Worm (Caenorhabditis elegans) whole organism, young adult: ENCODE data around the gene B0001.8.

Source experiments
- D2030.7 ChIP-seq: fragments of 200-800 bp; sonication (Bioruptor generic); IDR thresholded peaks from 2 replicates; pipeline ENCODE4 v1.3.6; 2022; ENCODE audit warnings: missing genetic modification reagents, missing genetic modification characterization, missing compliant biosample characterization
- F23B12.7 ChIP-seq: sonication (generic microtip); optimal IDR thresholded peaks from 2 replicates; lab custom pipeline; 2017; ENCODE audit warnings: missing genetic modification characterization, mild to moderate bottlenecking, missing compliant biosample characterization, antibody characterized with exemption, moderate library complexity; ENCODE audit not compliant: insufficient read depth
- F33H1.4 ChIP-seq: fragments of 200-800 bp; sonication (Bioruptor generic); IDR thresholded peaks from 2 replicates; pipeline ENCODE4 v1.3.6; 2022; ENCODE audit warnings: missing genetic modification reagents, missing genetic modification characterization, missing compliant biosample characterization
- F49E8.2 ChIP-seq: sonication (generic microtip); optimal IDR thresholded peaks from 3 replicates; lab custom pipeline; 2017; ENCODE audit warnings: missing genetic modification characterization, mild to moderate bottlenecking, missing compliant biosample characterization, antibody characterized with exemption, moderate library complexity; ENCODE audit not compliant: insufficient read depth
- F57A8.1 ChIP-seq: fragments of 200-800 bp; sonication (Bioruptor generic); optimal IDR thresholded peaks from 2 replicates; lab custom pipeline; 2018; ENCODE audit warnings: mild to moderate bottlenecking, missing genetic modification characterization, moderate library complexity, missing compliant biosample characterization
- F57C9.4 ChIP-seq: sonication (generic microtip); optimal IDR thresholded peaks from 2 replicates; lab custom pipeline; 2017; ENCODE audit warnings: mild to moderate bottlenecking, missing genetic modification characterization, missing compliant biosample characterization
- K11D2.4 ChIP-seq: fragments of 200-800 bp; sonication (Bioruptor generic); IDR thresholded peaks from 2 replicates; pipeline ENCODE4 v1.3.6; 2022; ENCODE audit warnings: missing genetic modification reagents, missing genetic modification characterization, missing compliant biosample characterization
- T07F8.4 ChIP-seq: sonication (generic microtip); optimal IDR thresholded peaks from 2 replicates; lab custom pipeline; 2016; ENCODE audit warnings: mild to moderate bottlenecking, missing genetic modification characterization, moderate library complexity, missing compliant biosample characterization
- T26A5.8 ChIP-seq: sonication (generic microtip); optimal IDR thresholded peaks from 2 replicates; lab custom pipeline; 2016; ENCODE audit warnings: missing genetic modification characterization, missing compliant biosample characterization
- akir-1 ChIP-seq: fragments of 200-800 bp; sonication (Bioruptor generic); optimal IDR thresholded peaks from 2 replicates; lab custom pipeline; 2018; ENCODE audit warnings: mild to moderate bottlenecking, missing genetic modification characterization, moderate library complexity, missing compliant biosample characterization
- ama-1 ChIP-seq, 3 experiments: fragments of 150-350 bp in 1 of 3; sonication (generic microtip) in 2 of 3; optimal IDR thresholded peaks; 2 replicates each; lab custom pipeline; 2014 to 2018; ENCODE audit warnings: missing biosample characterization in 2 of 3, missing genetic modification characterization in 2 of 3, missing genetic modification reagents in 2 of 3
- atf-7 ChIP-seq: sonication (generic microtip); optimal IDR thresholded peaks from 2 replicates; lab custom pipeline; 2017; ENCODE audit warnings: mild to moderate bottlenecking, missing genetic modification characterization, missing compliant biosample characterization
- bed-1 ChIP-seq: fragments of 200-800 bp; sonication (Bioruptor generic); IDR thresholded peaks from 2 replicates; pipeline ENCODE4 v1.3.6; 2022; ENCODE audit warnings: missing genetic modification reagents, missing genetic modification characterization, missing compliant biosample characterization
- ccch-3 ChIP-seq: fragments of 200-800 bp; sonication (Bioruptor generic); optimal IDR thresholded peaks from 2 replicates; lab custom pipeline; 2018; ENCODE audit warnings: mild to moderate bottlenecking, missing genetic modification characterization, missing compliant biosample characterization
- cebp-1 ChIP-seq, 2 experiments: fragments of 200-800 bp in 1 of 2; sonication (Bioruptor generic) in 1 of 2; sonication (generic microtip) in 1 of 2; IDR thresholded peaks in 1 of 2; optimal IDR thresholded peaks in 1 of 2; 2 replicates each; pipeline versions ENCODE4 v1.3.6 to Lab custom; 2017 to 2022; ENCODE audit warnings: missing compliant biosample characterization in 2 of 2, missing genetic modification characterization in 2 of 2, mild to moderate bottlenecking in 1 of 2, missing genetic modification reagents in 1 of 2, moderate library complexity in 1 of 2
- cebp-2 ChIP-seq: fragments of 200-800 bp; sonication (Bioruptor generic); IDR thresholded peaks from 2 replicates; pipeline ENCODE4 v1.3.6; 2022; ENCODE audit warnings: missing genetic modification characterization, missing compliant biosample characterization
- ceh-27 ChIP-seq: fragments of 200-800 bp; sonication (Bioruptor generic); optimal IDR thresholded peaks from 2 replicates; lab custom pipeline; 2018; ENCODE audit warnings: mild to moderate bottlenecking, missing genetic modification characterization, moderate library complexity, missing compliant biosample characterization
- ceh-79 ChIP-seq: sonication (generic microtip); optimal IDR thresholded peaks from 2 replicates; lab custom pipeline; 2017; ENCODE audit warnings: mild to moderate bottlenecking, missing genetic modification characterization, missing compliant biosample characterization
- die-1 ChIP-seq: sonication (generic microtip); optimal IDR thresholded peaks from 2 replicates; lab custom pipeline; 2016; ENCODE audit warnings: missing genotype, mild to moderate bottlenecking, missing genetic modification characterization, missing compliant biosample characterization
- dpff-1 ChIP-seq: sonication (generic microtip); optimal IDR thresholded peaks from 2 replicates; lab custom pipeline; 2017; ENCODE audit warnings: mild to moderate bottlenecking, missing genetic modification characterization, missing compliant biosample characterization
- egrh-3 ChIP-seq: fragments of 200-800 bp; sonication (Bioruptor generic); IDR thresholded peaks from 2 replicates; pipeline ENCODE4 v1.3.6; 2022; ENCODE audit warnings: missing genetic modification reagents, missing genetic modification characterization, missing compliant biosample characterization
- ekl-4 ChIP-seq: fragments of 200-800 bp; sonication (Bioruptor generic); IDR thresholded peaks from 2 replicates; pipeline ENCODE4 v1.3.6; 2022; ENCODE audit warnings: missing genetic modification reagents, missing genetic modification characterization, missing compliant biosample characterization
- ets-4 ChIP-seq: fragments of 200-800 bp; sonication (Bioruptor generic); optimal IDR thresholded peaks from 2 replicates; lab custom pipeline; 2018; ENCODE audit warnings: mild to moderate bottlenecking, missing genetic modification characterization, missing compliant biosample characterization
- him-1 ChIP-seq: sonication (generic microtip); optimal IDR thresholded peaks from 2 replicates; lab custom pipeline; 2016; ENCODE audit warnings: missing genotype, missing genetic modification reagents, missing genetic modification characterization, missing compliant biosample characterization
- hlh-12 ChIP-seq: sonication (generic microtip); optimal IDR thresholded peaks from 2 replicates; lab custom pipeline; 2016; ENCODE audit warnings: missing genetic modification characterization, missing compliant biosample characterization
- hsf-1 ChIP-seq: fragments of 200-800 bp; sonication (Bioruptor generic); IDR thresholded peaks from 2 replicates; pipeline ENCODE4 v1.3.6; 2022; ENCODE audit warnings: missing genetic modification reagents, missing genetic modification characterization, missing compliant biosample characterization
- lag-1 ChIP-seq: fragments of 200-800 bp; sonication (Bioruptor generic); IDR thresholded peaks from 2 replicates; pipeline ENCODE4 v1.3.6; 2022; ENCODE audit warnings: missing genetic modification reagents, missing genetic modification characterization, missing compliant biosample characterization
- lsl-1 ChIP-seq: fragments of 200-800 bp; sonication (Bioruptor generic); optimal IDR thresholded peaks from 2 replicates; lab custom pipeline; 2018; ENCODE audit warnings: mild to moderate bottlenecking, missing genetic modification characterization, moderate library complexity, missing compliant biosample characterization
- madf-6 ChIP-seq: fragments of 200-800 bp; sonication (Bioruptor generic); IDR thresholded peaks from 2 replicates; pipeline ENCODE4 v1.3.6; 2022; ENCODE audit warnings: missing genetic modification reagents, missing genetic modification characterization, missing compliant biosample characterization
- madf-8 ChIP-seq: fragments of 200-800 bp; sonication (Bioruptor generic); conservative IDR thresholded peaks from 2 replicates; pipeline ENCODE4 v1.3.6; 2022; ENCODE audit warnings: missing genetic modification reagents, missing genetic modification characterization, missing compliant biosample characterization
- nfya-1 ChIP-seq: sonication (generic microtip); optimal IDR thresholded peaks from 2 replicates; lab custom pipeline; 2017; ENCODE audit warnings: antibody characterized with exemption, missing compliant biosample characterization, missing genetic modification characterization, borderline replicate concordance; ENCODE audit not compliant: insufficient read depth
- nhr-80 ChIP-seq: sonication (generic microtip); optimal IDR thresholded peaks from 2 replicates; lab custom pipeline; 2016; ENCODE audit warnings: missing genetic modification characterization, missing compliant biosample characterization
- rcor-1 ChIP-seq: fragments of 200-800 bp; sonication (Bioruptor generic); IDR thresholded peaks from 2 replicates; pipeline ENCODE4 v1.3.6; 2022; ENCODE audit warnings: missing genetic modification reagents, missing genetic modification characterization, missing compliant biosample characterization
- snpc-4 ChIP-seq, 5 experiments: fragments of 150-350 bp in 1 of 5; sonication (generic microtip) in 4 of 5; optimal IDR thresholded peaks; 2 replicates each; lab custom pipeline; 2014 to 2018; ENCODE audit warnings: missing genetic modification characterization in 5 of 5, missing biosample characterization in 3 of 5, antibody characterized with exemption in 2 of 5, mild to moderate bottlenecking in 2 of 5, missing compliant biosample characterization in 2 of 5, missing genotype in 2 of 5, moderate library complexity in 2 of 5, missing genetic modification reagents in 1 of 5
- sptf-2 ChIP-seq: fragments of 200-800 bp; sonication (Bioruptor generic); optimal IDR thresholded peaks from 2 replicates; lab custom pipeline; 2018; ENCODE audit warnings: mild to moderate bottlenecking, missing genetic modification characterization, missing compliant biosample characterization
- tbx-9 ChIP-seq: sonication (generic microtip); optimal IDR thresholded peaks from 2 replicates; lab custom pipeline; 2016; ENCODE audit warnings: borderline replicate concordance, missing genetic modification characterization, inconsistent platforms, missing compliant biosample characterization
- unc-130 ChIP-seq: sonication (generic microtip); optimal IDR thresholded peaks from 2 replicates; lab custom pipeline; 2016; ENCODE audit warnings: missing genetic modification reagents, missing genetic modification characterization, missing compliant biosample characterization
- xnd-1 ChIP-seq: sonication (generic microtip); optimal IDR thresholded peaks from 2 replicates; lab custom pipeline; 2016; ENCODE audit warnings: missing genotype, missing genetic modification reagents, missing genetic modification characterization, missing compliant biosample characterization

B0001.8 gene

ce11 chrIV:12128708-12129107 lies 12.2 kb downstream of the B0001.8 start:
- TF ChIP-seq nhr-80 (tag; lab: Kevin White, UChicago) (peak; percentile 67), cebp-1 (GFP tag; IDR thresholded peaks at IDR 0.05; lab: Robert Waterston, UW) (no peak), cebp-1 (tag; optimal IDR thresholded peaks at IDR 0.05; lab: Kevin White, UChicago) (peak; percentile 6), cebp-2 (GFP tag; lab: Robert Waterston, UW) (0 out of 2 replicates have a peak, but pooled peaks have one; percentile 10), bed-1 (GFP tag; lab: Robert Waterston, UW) (no peak), T07F8.4 (tag; lab: Kevin White, UChicago) (no peak)
- TF ChIP-seq, all 124 proteins: peak for 3

ce11 chrIV:12127838-12128237 lies 13.0 kb downstream of the B0001.8 start:
- TF ChIP-seq ceh-79 (no peak), dpff-1 (tag; lab: Kevin White, UChicago) (no peak), akir-1 (GFP tag; lab: Kevin White, UChicago) (no peak), hsf-1 (no peak), rcor-1 (GFP tag; lab: Robert Waterston, UW) (no peak), cebp-1 (GFP tag; IDR thresholded peaks at IDR 0.05; lab: Robert Waterston, UW) (0 out of 2 replicates have a peak, but pooled peaks have one; percentile 24), cebp-1 (tag; optimal IDR thresholded peaks at IDR 0.05; lab: Kevin White, UChicago) (peak; percentile 59), ceh-27 (GFP tag; lab: Kevin White, UChicago) (no peak), K11D2.4 (no peak), F57A8.1 (no peak), egrh-3 (GFP tag; lab: Robert Waterston, UW) (no peak), cebp-2 (GFP tag; lab: Robert Waterston, UW) (0 out of 2 replicates have a peak, but pooled peaks have one; percentile 41)

- TF ChIP-seq madf-8 (GFP tag; lab: Robert Waterston, UW): peak; percentile 43; the same call in 1 of the 2 replicates
- no peak for TF ChIP-seq sptf-2 (GFP tag; lab: Kevin White, UChicago)
- peak; percentile 74 for TF ChIP-seq madf-6 (GFP tag; lab: Robert Waterston, UW)
- peak; percentile 90 for TF ChIP-seq lsl-1 (GFP tag; lab: Kevin White, UChicago)
- TF ChIP-seq F57C9.4 (tag; lab: Kevin White, UChicago): no peak
- TF ChIP-seq T26A5.8 (tag; lab: Kevin White, UChicago): no peak
- peak; percentile 30 for TF ChIP-seq him-1 (tag; lab: Kevin White, UChicago)
- TF ChIP-seq F33H1.4: peak; percentile 83
- TF ChIP-seq xnd-1 (tag; lab: Kevin White, UChicago): peak; percentile 67
- peak; percentile 18 for TF ChIP-seq F49E8.2
- TF ChIP-seq D2030.7: peak; percentile 33; the same call in 1 of the 2 replicates
- TF ChIP-seq ceh-79: no peak
These were observed 14.0 kb downstream of the B0001.8 start for ce11 chrIV:12126740-12127472.

ce11 chrIV:12124314-12125084 lies 16.4 kb downstream of the B0001.8 start, which contains the start of gene dhhc-6:
Gene dhhc-6 (plus strand): TSS chrIV:12124952.
- TF ChIP-seq ama-1 (optimal IDR thresholded peaks at IDR 0.05; lab: Kevin White, UChicago) (no peak), ama-1 (GFP tag; optimal IDR thresholded peaks at IDR 0.05; lab: Kevin White, UChicago) (peak in 1 of 2 experiments; percentile 40), unc-130 (GFP tag; lab: Kevin White, UChicago) (no peak), lag-1 (no peak), tbx-9 (tag; lab: Kevin White, UChicago) (no peak), die-1 (no peak), ets-4 (no peak), hlh-12 (tag; lab: Kevin White, UChicago) (no peak), D2030.7 (no peak), atf-7 (tag; lab: Kevin White, UChicago) (no peak), nfya-1 (no peak), snpc-4 (GFP tag; optimal IDR thresholded peaks at IDR 0.05; lab: Kevin White, UChicago) (no peak), snpc-4 (tag; optimal IDR thresholded peaks at IDR 0.05; lab: Kevin White, UChicago) (peak in 1 of 4 experiments; percentile 19), egrh-3 (GFP tag; lab: Robert Waterston, UW) (peak; percentile 56; the same call in 1 of the 2 replicates), F23B12.7 (tag; lab: Kevin White, UChicago) (no peak), ccch-3 (GFP tag; lab: Kevin White, UChicago) (no peak), T26A5.8 (tag; lab: Kevin White, UChicago) (no peak), madf-8 (GFP tag; lab: Robert Waterston, UW) (no peak), ceh-27 (GFP tag; lab: Kevin White, UChicago) (no peak), ekl-4 (GFP tag; lab: Robert Waterston, UW) (0 out of 2 replicates have a peak, but pooled peaks have one; percentile 27)
